Fruit fly (Drosophila melanogaster): ENCODE data around the gene dmGlut.

The dmGlut gene

DNA sequence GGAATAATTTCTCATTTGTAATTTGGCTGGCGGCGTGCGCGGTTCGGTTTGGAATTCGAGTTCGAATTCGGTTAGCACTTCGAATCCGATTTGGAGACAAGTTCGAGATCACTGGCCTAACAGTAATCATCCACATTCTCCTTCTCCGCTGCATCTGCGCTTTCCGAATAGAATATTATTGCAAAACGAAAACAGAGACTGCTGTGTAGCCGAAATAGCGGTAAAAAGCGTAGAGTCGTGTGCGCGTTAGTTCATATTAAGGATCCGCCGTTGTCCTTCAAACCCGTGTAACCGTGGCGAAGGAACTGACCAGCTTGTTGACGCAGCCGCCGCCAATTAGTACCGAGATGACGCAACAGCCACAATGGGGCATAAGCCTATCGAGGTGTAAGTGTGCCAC is at the start of gene dmGlut:
dmGlut (plus strand) TSS at position 4 of the 400 bp plus-strand sequence.
- TF ChIP-seq tai (GFP tag; optimal IDR thresholded peaks at IDR 0.05) (no peak), Jra (GFP tag; optimal IDR thresholded peaks at IDR 0.05) (no peak), foxo (GFP tag; optimal IDR thresholded peaks at IDR 0.05) (no peak)

dm6 chr2L:11977721-11978120 is 49.5 kb upstream of the dmGlut start:
- TF ChIP-seq Dif (GFP tag; optimal IDR thresholded peaks at IDR 0.05; ENCODE audit: partially characterized antibody) (no peak), Hr78 (GFP tag; optimal IDR thresholded peaks at IDR 0.05) (no peak), Mio (GFP tag; optimal IDR thresholded peaks at IDR 0.05) (no peak), dmrt93B (GFP tag; optimal IDR thresholded peaks at IDR 0.05) (no peak), Myc (optimal IDR thresholded peaks at IDR 0.05) (no peak), foxo (GFP tag; optimal IDR thresholded peaks at IDR 0.05) (no peak), ey (GFP tag; optimal IDR thresholded peaks at IDR 0.05) (no peak), CG9705 (GFP tag; optimal IDR thresholded peaks at IDR 0.05) (no peak), Rel (GFP tag; optimal IDR thresholded peaks at IDR 0.05) (no peak), Rel (tag; optimal IDR thresholded peaks at IDR 0.05) (no peak), CG32264 (GFP tag; optimal IDR thresholded peaks at IDR 0.05) (no peak), sv (GFP tag; optimal IDR thresholded peaks at IDR 0.05) (no peak), sage (GFP tag; optimal IDR thresholded peaks at IDR 0.05) (no peak), Sp1 (GFP tag; optimal IDR thresholded peaks at IDR 0.05) (no peak)

DNA sequence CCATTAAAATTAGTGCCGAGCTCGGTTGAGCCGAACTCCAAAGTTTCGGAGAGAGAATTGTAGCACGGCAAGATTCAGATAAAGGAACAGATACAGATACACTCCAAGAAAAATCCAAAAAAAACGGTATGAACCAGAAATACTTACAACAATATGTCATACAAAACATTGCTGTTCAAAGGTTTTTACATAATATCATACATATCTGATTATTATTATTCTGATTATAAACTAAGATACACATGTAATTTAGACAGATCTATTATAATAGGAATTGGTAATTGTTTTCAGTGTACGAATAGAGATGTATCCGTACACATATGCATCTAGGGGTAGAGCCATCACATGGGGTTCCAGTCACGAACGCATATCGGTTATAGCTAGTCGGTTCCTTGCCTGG is 47.2 kb upstream of the dmGlut start:
- no peak for TF ChIP-seq br (GFP tag; optimal IDR thresholded peaks at IDR 0.05)
- TF ChIP-seq psq (GFP tag; optimal IDR thresholded peaks at IDR 0.05): no peak
- no peak for TF ChIP-seq jim (GFP tag; optimal IDR thresholded peaks at IDR 0.05)
- TF ChIP-seq CrebA (GFP tag; optimal IDR thresholded peaks at IDR 0.05; ENCODE audit: borderline replicate concordance): no peak
- TF ChIP-seq dl (GFP tag; optimal IDR thresholded peaks at IDR 0.05; ENCODE audit: insufficient read depth in 1 of 2, partially characterized antibody in 2 of 2): no peak
- TF ChIP-seq sv (GFP tag; optimal IDR thresholded peaks at IDR 0.05): no peak
- TF ChIP-seq lola (GFP tag; optimal IDR thresholded peaks at IDR 0.05): no peak
- TF ChIP-seq fru (GFP tag; optimal IDR thresholded peaks at IDR 0.05): no peak
- no peak for TF ChIP-seq N (GFP tag; optimal IDR thresholded peaks at IDR 0.05)
- no peak for TF ChIP-seq CG32264 (GFP tag; optimal IDR thresholded peaks at IDR 0.05)
- no peak for TF ChIP-seq CG9705 (GFP tag; optimal IDR thresholded peaks at IDR 0.05)
- no peak for TF ChIP-seq dsf (GFP tag; optimal IDR thresholded peaks at IDR 0.05; ENCODE audit: borderline replicate concordance)
- TF ChIP-seq Dif (GFP tag; optimal IDR thresholded peaks at IDR 0.05; ENCODE audit: partially characterized antibody): no peak
- TF ChIP-seq Sp1 (GFP tag; optimal IDR thresholded peaks at IDR 0.05): no peak

- TF ChIP-seq h (GFP tag; optimal IDR thresholded peaks at IDR 0.05): no peak
- no peak for TF ChIP-seq Myc (optimal IDR thresholded peaks at IDR 0.05)
These were observed 46.0 kb upstream of the dmGlut start, which contains the start of gene CG16965 for dm6 chr2L:11981210-11981609. TSS of gene CG16965 (plus strand) at chr2L:11981591.

dm6 chr2L:11987945-11988344 is 39.3 kb upstream of the dmGlut start, which contains the start of the genes CG6686 and CG34163:
TSS of gene CG6686 (minus strand) at chr2L:11988039.
TSS of gene CG34163 (plus strand) at chr2L:11988270.
- TF ChIP-seq HLH106 (tag; optimal IDR thresholded peaks at IDR 0.05): peak; percentile 47
- TF ChIP-seq Myc (optimal IDR thresholded peaks at IDR 0.05): peak; percentile 77
- TF ChIP-seq usp (GFP tag; optimal IDR thresholded peaks at IDR 0.05): no peak
- peak; percentile 59 for TF ChIP-seq ey (GFP tag; optimal IDR thresholded peaks at IDR 0.05)
- TF ChIP-seq Rel (GFP tag; optimal IDR thresholded peaks at IDR 0.05): no peak
- TF ChIP-seq Rel (tag; optimal IDR thresholded peaks at IDR 0.05): peak; percentile 15
- peak; percentile 45 for TF ChIP-seq psq (GFP tag; optimal IDR thresholded peaks at IDR 0.05)
- peak; percentile 50 for TF ChIP-seq OdsH (GFP tag; optimal IDR thresholded peaks at IDR 0.05)
- TF ChIP-seq Abd-B (GFP tag; optimal IDR thresholded peaks at IDR 0.05): no peak
- no peak for TF ChIP-seq fru (GFP tag; optimal IDR thresholded peaks at IDR 0.05)
- TF ChIP-seq GATAd (GFP tag; optimal IDR thresholded peaks at IDR 0.05): peak; percentile 19

dm6 chr2L:11989210-11989609 is 38.0 kb upstream of the dmGlut start:
- no peak for TF ChIP-seq jim (GFP tag; optimal IDR thresholded peaks at IDR 0.05)
- TF ChIP-seq sage (GFP tag; optimal IDR thresholded peaks at IDR 0.05): no peak
- TF ChIP-seq Dif (GFP tag; optimal IDR thresholded peaks at IDR 0.05; ENCODE audit: partially characterized antibody): no peak
- no peak for TF ChIP-seq OdsH (GFP tag; optimal IDR thresholded peaks at IDR 0.05)
- no peak for TF ChIP-seq N (GFP tag; optimal IDR thresholded peaks at IDR 0.05)
- no peak for TF ChIP-seq Hr78 (GFP tag; optimal IDR thresholded peaks at IDR 0.05)

Measured in whole organism, wandering third instar larva.